Fruit fly (Drosophila melanogaster) whole organism, embryonic: ENCODE measurements around the gene scyl.

Experiments used
- BtbVII ChIP-seq: fragments of 200-800 bp; sonication (Bioruptor generic); optimal IDR thresholded peaks from 3 replicates; lab custom pipeline; 2017; ENCODE audit warnings: missing biosample characterization, mild to moderate bottlenecking, missing genetic modification characterization
- CG12155 ChIP-seq: fragments of 200-800 bp; sonication (Bioruptor generic); optimal IDR thresholded peaks from 3 replicates; lab custom pipeline; 2016; ENCODE audit warnings: missing biosample characterization, missing genetic modification characterization
- CG12236 ChIP-seq: fragments of 200-800 bp; sonication (Bioruptor generic); optimal IDR thresholded peaks from 2 replicates; lab custom pipeline; 2016; ENCODE audit warnings: missing biosample characterization, missing genetic modification characterization
- CG12769 ChIP-seq: fragments of 200-800 bp; sonication (Bioruptor generic); optimal IDR thresholded peaks from 2 replicates; lab custom pipeline; 2019; ENCODE audit warnings: missing biosample characterization, mild to moderate bottlenecking, missing genetic modification characterization, moderate library complexity
- CG14014 ChIP-seq: fragments of 200-800 bp; sonication (Bioruptor generic); IDR thresholded peaks from 2 replicates; pipeline ENCODE4 v1.3.6; 2022; ENCODE audit warnings: missing biosample characterization, missing genetic modification characterization
- CG17359 ChIP-seq: fragments of 200-800 bp; sonication (Bioruptor generic); optimal IDR thresholded peaks from 3 replicates; lab custom pipeline; 2018; ENCODE audit warnings: missing biosample characterization, mild to moderate bottlenecking, missing genetic modification characterization, moderate library complexity
- CG2678 ChIP-seq: fragments of 200-800 bp; sonication (Bioruptor generic); optimal IDR thresholded peaks from 3 replicates; lab custom pipeline; 2019; ENCODE audit warnings: missing biosample characterization, mild to moderate bottlenecking, missing genetic modification characterization, moderate library complexity
- CG2875 ChIP-seq: fragments of 200-800 bp; sonication (Bioruptor generic); optimal IDR thresholded peaks from 2 replicates; lab custom pipeline; 2017; ENCODE audit warnings: missing biosample characterization, mild to moderate bottlenecking, missing genetic modification characterization, missing genetic modification reagents
- CG3065 ChIP-seq: fragments of 200-800 bp; sonication (Bioruptor generic); optimal IDR thresholded peaks from 2 replicates; lab custom pipeline; 2016; ENCODE audit warnings: missing biosample characterization, missing genetic modification characterization
- CG32532 ChIP-seq: fragments of 200-800 bp; sonication (Bioruptor generic); IDR thresholded peaks from 2 replicates; pipeline ENCODE4 v1.3.6; 2022; ENCODE audit warnings: missing biosample characterization, missing genetic modification characterization
- CG33557 ChIP-seq: fragments of 200-800 bp; sonication (Bioruptor generic); optimal IDR thresholded peaks from 2 replicates; lab custom pipeline; 2019; ENCODE audit warnings: missing biosample characterization, mild to moderate bottlenecking, missing genetic modification characterization, moderate library complexity
- CG34376 ChIP-seq: fragments of 200-800 bp; sonication (Bioruptor generic); optimal IDR thresholded peaks from 2 replicates; lab custom pipeline; 2018; ENCODE audit warnings: missing biosample characterization, mild to moderate bottlenecking, missing genetic modification characterization
- CG4617 ChIP-seq: fragments of 200-800 bp; sonication (Bioruptor generic); optimal IDR thresholded peaks from 3 replicates; lab custom pipeline; 2016; ENCODE audit warnings: missing biosample characterization, missing genetic modification characterization, borderline replicate concordance
- CG4730 ChIP-seq: fragments of 200-800 bp; sonication (Bioruptor generic); IDR thresholded peaks from 2 replicates; pipeline ENCODE4 v1.3.6; 2022; ENCODE audit warnings: missing biosample characterization, missing genetic modification characterization
- CG5953 ChIP-seq: fragments of 200-800 bp; sonication (Bioruptor generic); IDR thresholded peaks from 2 replicates; pipeline ENCODE4 v1.3.6; 2022; ENCODE audit warnings: missing biosample characterization, missing genetic modification characterization
- CG6175 ChIP-seq: fragments of 200-800 bp; sonication (Bioruptor generic); IDR thresholded peaks from 3 replicates; pipeline ENCODE4 v1.3.6; 2022; ENCODE audit warnings: missing biosample characterization, missing genetic modification characterization
- CG8924 ChIP-seq: fragments of 200-800 bp; optimal IDR thresholded peaks from 3 replicates; lab custom pipeline; 2019; ENCODE audit warnings: missing biosample characterization, mild to moderate bottlenecking, missing genetic modification characterization, moderate library complexity
- CTCF ChIP-seq: fragments of 200-800 bp; sonication (Bioruptor generic); optimal IDR thresholded peaks from 2 replicates; lab custom pipeline; 2017; ENCODE audit warnings: missing biosample characterization, mild to moderate bottlenecking, missing genetic modification characterization, moderate library complexity
- Dfd ChIP-seq, 2 experiments: fragments of >200 bp; optimal IDR thresholded peaks; 2 replicates each; lab custom pipeline; 2017; ENCODE audit warnings: missing biosample characterization in 2 of 2, missing genetic modification characterization in 2 of 2
- Dref ChIP-seq: fragments of 200-800 bp; sonication (Bioruptor generic); IDR thresholded peaks from 2 replicates; pipeline ENCODE4 v1.3.6; 2022; ENCODE audit warnings: missing biosample characterization, missing genetic modification characterization
- Drgx ChIP-seq: fragments of 200-800 bp; sonication (Bioruptor generic); IDR thresholded peaks from 2 replicates; pipeline ENCODE4 v1.3.6; 2022; ENCODE audit warnings: missing biosample characterization, missing genetic modification characterization
- Ets65A ChIP-seq: fragments of 200-800 bp; sonication (Bioruptor generic); peaks from one replicate; lab custom pipeline; 2016; ENCODE audit warnings: missing biosample characterization, missing genetic modification characterization
- Max ChIP-seq: fragments of 200-800 bp; sonication (Bioruptor generic); optimal IDR thresholded peaks from 2 replicates; lab custom pipeline; 2016; ENCODE audit warnings: missing biosample characterization, mild to moderate bottlenecking, missing genetic modification characterization
- Med ChIP-seq: fragments of 200-800 bp; sonication (Bioruptor generic); peaks from one replicate; lab custom pipeline; 2016; ENCODE audit warnings: missing biosample characterization, missing genetic modification characterization, mild to moderate bottlenecking, inconsistent platforms, moderate library complexity
- Nf-YA ChIP-seq: fragments of 200-800 bp; sonication (Bioruptor generic); IDR thresholded peaks from 2 replicates; pipeline ENCODE4 v1.3.6; 2022; ENCODE audit warnings: missing biosample characterization, missing genetic modification characterization
- Pdp1 ChIP-seq, 2 experiments: fragments of 200-800 bp; sonication (Bioruptor generic); optimal IDR thresholded peaks; 3 replicates each; lab custom pipeline; 2016; ENCODE audit warnings: missing biosample characterization in 2 of 2, missing genetic modification characterization in 2 of 2, mild to moderate bottlenecking in 1 of 2, moderate library complexity in 1 of 2
- Rfx ChIP-seq: fragments of 200-800 bp; sonication (Bioruptor generic); IDR thresholded peaks from 2 replicates; pipeline ENCODE4 v1.3.6; 2022; ENCODE audit warnings: missing biosample characterization, missing genetic modification characterization
- Stat92E ChIP-seq, 3 experiments: fragments of >200 bp in 2 of 3; fragments of 200-800 bp in 1 of 3; sonication (Bioruptor generic) in 1 of 3; optimal IDR thresholded peaks; 2 replicates each; lab custom pipeline; 2017 to 2019; ENCODE audit warnings: missing biosample characterization in 3 of 3, missing genetic modification characterization in 3 of 3, mild to moderate bottlenecking in 1 of 3, moderate library complexity in 1 of 3
- Trl ChIP-seq, 3 experiments: fragments of >200 bp in 2 of 3; fragments of 200-800 bp in 1 of 3; sonication (Bioruptor generic) in 1 of 3; optimal IDR thresholded peaks; 2 replicates in 1 of 3; 3 replicates in 2 of 3; lab custom pipeline; 2016 to 2017; ENCODE audit warnings: missing biosample characterization in 1 of 3, missing genetic modification characterization in 1 of 3
- br ChIP-seq: fragments of >200 bp; optimal IDR thresholded peaks from 2 replicates; lab custom pipeline; 2017
- chinmo ChIP-seq: fragments of 200-800 bp; sonication (Bioruptor generic); IDR thresholded peaks from 4 replicates; pipeline ENCODE4 v1.3.6; 2022; ENCODE audit warnings: missing biosample characterization, missing genetic modification characterization; ENCODE audit not compliant: partially characterized antibody
- emc ChIP-seq: fragments of 200-800 bp; sonication (Bioruptor generic); optimal IDR thresholded peaks from 2 replicates; lab custom pipeline; 2016; ENCODE audit warnings: missing biosample characterization, missing genetic modification characterization
- fd102C ChIP-seq: fragments of 200-800 bp; sonication (Bioruptor generic); optimal IDR thresholded peaks from 2 replicates; lab custom pipeline; 2018; ENCODE audit warnings: missing biosample characterization, mild to moderate bottlenecking, missing genetic modification characterization, moderate library complexity
- grn ChIP-seq: fragments of 200-800 bp; sonication (Bioruptor generic); optimal IDR thresholded peaks from 3 replicates; lab custom pipeline; 2017; ENCODE audit warnings: missing biosample characterization, missing genetic modification characterization
- hth ChIP-seq: fragments of >200 bp; optimal IDR thresholded peaks from 2 replicates; lab custom pipeline; 2017; ENCODE audit warnings: inconsistent platforms
- knrl ChIP-seq: fragments of 200-800 bp; sonication (Bioruptor generic); IDR thresholded peaks from 3 replicates; pipeline ENCODE4 v1.3.6; 2022; ENCODE audit warnings: missing biosample characterization, missing genetic modification characterization; ENCODE audit not compliant: partially characterized antibody
- mld ChIP-seq: fragments of 200-800 bp; sonication (Bioruptor generic); IDR thresholded peaks from 3 replicates; pipeline ENCODE4 v1.3.6; 2022; ENCODE audit warnings: missing biosample characterization, missing genetic modification characterization; ENCODE audit not compliant: partially characterized antibody
- rib ChIP-seq: fragments of 200-800 bp; sonication (Bioruptor generic); IDR thresholded peaks from 2 replicates; pipeline ENCODE4 v1.3.6; 2022; ENCODE audit warnings: missing biosample characterization, missing genetic modification characterization
- sc ChIP-seq, 3 experiments: fragments of >200 bp in 2 of 3; fragments of 200-800 bp in 1 of 3; sonication (Bioruptor generic) in 1 of 3; optimal IDR thresholded peaks; 2 replicates in 2 of 3; 3 replicates in 1 of 3; lab custom pipeline; 2017; ENCODE audit warnings: mild to moderate bottlenecking in 1 of 3, missing biosample characterization in 1 of 3, missing genetic modification characterization in 1 of 3, missing genetic modification reagents in 1 of 3
- sens ChIP-seq: fragments of 200-800 bp; sonication (Bioruptor generic); peaks from one replicate; lab custom pipeline; 2016; ENCODE audit warnings: missing biosample characterization, missing genetic modification characterization
- sens-2 ChIP-seq: fragments of 200-800 bp; sonication (Bioruptor generic); IDR thresholded peaks from 2 replicates; pipeline ENCODE4 v1.3.6; 2022; ENCODE audit warnings: missing biosample characterization, missing genetic modification characterization
- stc ChIP-seq: fragments of 200-800 bp; sonication (Bioruptor generic); IDR thresholded peaks from 2 replicates; pipeline ENCODE4 v1.3.6; 2022; ENCODE audit warnings: missing biosample characterization, missing genetic modification characterization
- sug ChIP-seq: fragments of 200-800 bp; optimal IDR thresholded peaks from 2 replicates; lab custom pipeline; 2019; ENCODE audit warnings: missing biosample characterization, mild to moderate bottlenecking, missing genetic modification characterization, moderate library complexity
- tgo ChIP-seq: fragments of 200-800 bp; sonication (Bioruptor generic); IDR thresholded peaks from 3 replicates; pipeline ENCODE4 v1.3.6; 2022; ENCODE audit warnings: missing biosample characterization, missing genetic modification characterization
- trem ChIP-seq: fragments of 200-800 bp; optimal IDR thresholded peaks from 3 replicates; lab custom pipeline; 2019; ENCODE audit warnings: missing biosample characterization, mild to moderate bottlenecking, missing genetic modification characterization, moderate library complexity
- trh ChIP-seq: fragments of 200-800 bp; sonication (Bioruptor generic); optimal IDR thresholded peaks from 2 replicates; lab custom pipeline; 2016; ENCODE audit warnings: missing biosample characterization, missing genetic modification characterization
- tx ChIP-seq: fragments of 200-800 bp; sonication (Bioruptor generic); optimal IDR thresholded peaks from 2 replicates; lab custom pipeline; 2016; ENCODE audit warnings: missing biosample characterization, missing genetic modification characterization
- vvl ChIP-seq: fragments of 200-800 bp; sonication (Bioruptor generic); IDR thresholded peaks from 2 replicates; pipeline ENCODE4 v1.3.6; 2022; ENCODE audit warnings: missing biosample characterization, missing genetic modification characterization
- zf30C ChIP-seq: fragments of 200-800 bp; sonication (Bioruptor generic); optimal IDR thresholded peaks from 3 replicates; lab custom pipeline; 2018; ENCODE audit warnings: missing biosample characterization, mild to moderate bottlenecking, missing genetic modification characterization

scyl gene

DNA sequence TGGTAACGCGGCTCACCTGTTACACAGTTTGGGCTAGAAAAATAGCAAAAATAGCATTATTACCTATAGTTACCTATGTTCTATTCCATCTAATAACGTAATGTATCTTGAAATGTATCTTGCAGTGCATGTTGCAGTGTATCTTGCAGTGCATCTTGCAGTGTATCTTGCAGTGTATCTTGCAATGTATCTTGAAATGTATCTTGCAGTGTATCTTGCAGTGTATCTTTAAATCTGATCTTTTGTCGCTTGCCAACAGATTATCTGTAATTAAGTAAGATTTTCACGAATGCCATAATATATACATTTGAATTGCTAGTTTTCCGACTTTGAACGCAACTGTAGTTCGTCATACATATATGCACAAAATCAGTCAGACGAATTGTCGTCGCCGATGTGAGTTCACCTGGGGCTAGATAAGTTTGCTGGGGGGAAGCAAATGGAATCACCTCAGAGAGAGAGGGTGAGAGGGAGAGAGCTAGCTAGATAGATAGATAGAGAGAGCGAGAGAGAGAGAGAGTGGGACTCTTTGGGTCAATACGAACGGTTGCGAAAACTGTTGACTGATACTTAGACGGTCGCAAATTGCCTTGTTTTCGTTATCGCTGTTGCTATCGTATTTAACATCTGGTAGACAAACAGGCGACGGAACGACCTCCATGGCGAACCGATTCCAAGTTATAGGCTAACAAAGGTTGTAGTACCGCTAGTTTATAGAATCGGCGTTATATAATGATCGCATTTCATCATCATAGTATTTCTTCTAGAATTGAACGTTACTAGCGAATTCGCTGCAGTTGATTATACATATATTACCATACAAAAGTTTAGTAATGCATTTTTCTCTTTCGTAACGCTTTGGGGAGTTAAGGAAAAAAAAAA, 9.5 kb upstream of the scyl start (continued):
- TF ChIP-seq Nf-YA (GFP tag; lab: Robert Waterston, UW): no peak
- TF ChIP-seq CG2678 (tag; lab: Kevin White, UChicago): peak; percentile 21
- TF ChIP-seq CG8924 (tag; lab: Kevin White, UChicago): no peak
- TF ChIP-seq CG3065 (GFP tag; lab: Kevin White, UChicago): no peak
- peak; percentile 64 for TF ChIP-seq grn (GFP tag; lab: Kevin White, UChicago)
- TF ChIP-seq CG5953: no peak
- peak; percentile 92 for TF ChIP-seq Med (GFP tag; lab: Kevin White, UChicago)
- peak; percentile 16; the same call in 1 of the 2 replicates for TF ChIP-seq Drgx
- no peak for TF ChIP-seq tx (GFP tag; lab: Kevin White, UChicago)
- no peak for TF ChIP-seq CTCF (GFP tag; lab: Kevin White, UChicago)
- no peak for TF ChIP-seq Stat92E (GFP tag; optimal IDR thresholded peaks at IDR 0.05; lab: Kevin White, UChicago)
- peak; percentile 7 for TF ChIP-seq Ets65A (GFP tag; lab: Kevin White, UChicago)
- TF ChIP-seq sens (GFP tag; lab: Kevin White, UChicago): peak; percentile 62
- TF ChIP-seq CG32532 (GFP tag; lab: Robert Waterston, UW): peak; percentile 38; the same call in 1 of the 2 replicates
- TF ChIP-seq rib (GFP tag; lab: Robert Waterston, UW): peak; percentile 75
- TF ChIP-seq trem (tag; lab: Kevin White, UChicago): no peak
- no peak for TF ChIP-seq emc (GFP tag; lab: Kevin White, UChicago)
- TF ChIP-seq CG33557: no peak
- TF ChIP-seq sug (tag; lab: Kevin White, UChicago): peak; percentile 93
- TF ChIP-seq CG12155 (GFP tag; lab: Kevin White, UChicago): no peak
- peak; percentile 37 for TF ChIP-seq CG34376 (GFP tag; lab: Kevin White, UChicago)
- no peak for TF ChIP-seq CG4730 (GFP tag; lab: Robert Waterston, UW)
- TF ChIP-seq CG4617: no peak
- peak; percentile 68 to 78 for TF ChIP-seq Trl (optimal IDR thresholded peaks at IDR 0.05; lab: Kevin White, UChicago)
- TF ChIP-seq Trl (GFP tag; optimal IDR thresholded peaks at IDR 0.05; lab: Kevin White, UChicago): no peak
- TF ChIP-seq Pdp1 (GFP tag; optimal IDR thresholded peaks at IDR 0.05; lab: Kevin White, UChicago): peak in 1 of 2 experiments; percentile 93
- no peak for TF ChIP-seq mld (GFP tag; lab: Robert Waterston, UW)
- TF ChIP-seq br (lab: Kevin White, UChicago): no peak
- TF ChIP-seq zf30C: peak; percentile 78
- TF ChIP-seq CG6175 (GFP tag; lab: Robert Waterston, UW): no peak
- no peak for TF ChIP-seq Dref (GFP tag; lab: Robert Waterston, UW)
- no peak for TF ChIP-seq CG14014 (GFP tag; lab: Robert Waterston, UW)
- peak; percentile 23 for TF ChIP-seq CG17359
- TF ChIP-seq Rfx (GFP tag; lab: Robert Waterston, UW): no peak; the same call in 1 of the 2 replicates
- no peak for TF ChIP-seq hth (lab: Kevin White, UChicago)
- TF ChIP-seq sc (optimal IDR thresholded peaks at IDR 0.05; lab: Kevin White, UChicago): no peak
- no peak for TF ChIP-seq sc (GFP tag; optimal IDR thresholded peaks at IDR 0.05; lab: Kevin White, UChicago)
- no peak for TF ChIP-seq Dfd (GFP tag; optimal IDR thresholded peaks at IDR 0.05; lab: Kevin White, UChicago)
- TF ChIP-seq sens-2 (GFP tag; lab: Robert Waterston, UW): 0 out of 2 replicates have a peak, but pooled peaks have one; percentile 12
- TF ChIP-seq trh (GFP tag; lab: Kevin White, UChicago): no peak
- no peak for TF ChIP-seq CG12236
- no peak for TF ChIP-seq knrl (GFP tag; lab: Robert Waterston, UW)
- TF ChIP-seq chinmo (GFP tag; lab: Robert Waterston, UW): 0 out of 4 replicates have a peak, but pooled peaks have one; percentile 33
- TF ChIP-seq fd102C: peak; percentile 24
- TF ChIP-seq tgo (GFP tag; lab: Robert Waterston, UW): no peak
- TF ChIP-seq vvl: peak; percentile 9; the same call in 1 of the 2 replicates
- no peak for TF ChIP-seq Max (GFP tag; lab: Kevin White, UChicago)
- TF ChIP-seq CG2875 (GFP tag; lab: Kevin White, UChicago): no peak
- peak; percentile 26 for TF ChIP-seq BtbVII (GFP tag; lab: Kevin White, UChicago)
- peak; percentile 26 for TF ChIP-seq CG12769 (tag; lab: Kevin White, UChicago)
- 0 out of 2 replicates have a peak, but pooled peaks have one; percentile 22 for TF ChIP-seq stc
